Fruit fly (Drosophila melanogaster) whole organism, pupa: ENCODE data around the gene NetA.

Experiments used
- CG10348 ChIP-seq: fragments of 200-800 bp; sonication (Bioruptor generic); IDR thresholded peaks from 2 replicates; pipeline ENCODE4 v1.3.6; 2022; ENCODE audit warnings: missing biosample characterization, missing genetic modification characterization
- CG12605 ChIP-seq: fragments of 200-800 bp; sonication (Bioruptor generic); IDR thresholded peaks from 2 replicates; pipeline ENCODE4 v1.3.6; 2022; ENCODE audit warnings: missing biosample characterization, missing genetic modification characterization
- CG13204 ChIP-seq: fragments of 200-800 bp; sonication (Bioruptor generic); optimal IDR thresholded peaks from 2 replicates; lab custom pipeline; 2018; ENCODE audit warnings: missing biosample characterization, mild to moderate bottlenecking, missing genetic modification characterization, moderate library complexity
- CG14655 ChIP-seq: fragments of 200-800 bp; sonication (Bioruptor generic); optimal IDR thresholded peaks from 3 replicates; lab custom pipeline; 2017; ENCODE audit warnings: mild to moderate bottlenecking, missing biosample characterization, missing genetic modification reagents, missing genetic modification characterization
- CG15710 ChIP-seq: fragments of 200-800 bp; sonication (Bioruptor generic); optimal IDR thresholded peaks from 2 replicates; lab custom pipeline; 2018; ENCODE audit warnings: missing biosample characterization, mild to moderate bottlenecking, missing genetic modification characterization, moderate library complexity
- CG17806 ChIP-seq: fragments of 200-800 bp; sonication (Bioruptor generic); optimal IDR thresholded peaks from 2 replicates; lab custom pipeline; 2018; ENCODE audit warnings: missing biosample characterization, mild to moderate bottlenecking, missing genetic modification characterization, moderate library complexity
- CG32121 ChIP-seq: fragments of 200-800 bp; sonication (Bioruptor generic); IDR thresholded peaks from 2 replicates; pipeline ENCODE4 v1.3.6; 2022; ENCODE audit warnings: missing biosample characterization, missing genetic modification characterization
- CG34367 ChIP-seq: fragments of 200-800 bp; sonication (Bioruptor generic); optimal IDR thresholded peaks from 2 replicates; lab custom pipeline; 2018; ENCODE audit warnings: missing biosample characterization, mild to moderate bottlenecking, missing genetic modification characterization
- CG4496 ChIP-seq: fragments of 200-800 bp; sonication (Bioruptor generic); IDR thresholded peaks from 3 replicates; pipeline ENCODE4 v1.3.6; 2022; ENCODE audit warnings: missing biosample characterization, missing genetic modification characterization
- CG8159 ChIP-seq: fragments of 200-800 bp; sonication (Bioruptor generic); optimal IDR thresholded peaks from 3 replicates; lab custom pipeline; 2018; ENCODE audit warnings: missing biosample characterization, mild to moderate bottlenecking, missing genetic modification characterization, moderate library complexity
- CG8301 ChIP-seq: fragments of 200-800 bp; sonication (Bioruptor generic); optimal IDR thresholded peaks from 2 replicates; lab custom pipeline; 2018; ENCODE audit warnings: missing biosample characterization, mild to moderate bottlenecking, missing genetic modification characterization
- CG9948 ChIP-seq: fragments of 200-800 bp; sonication (Bioruptor generic); optimal IDR thresholded peaks from 2 replicates; lab custom pipeline; 2018; ENCODE audit warnings: missing biosample characterization, mild to moderate bottlenecking, missing genetic modification characterization, moderate library complexity
- D1 ChIP-seq: fragments of 200-800 bp; sonication (Bioruptor generic); optimal IDR thresholded peaks from 2 replicates; lab custom pipeline; 2018; ENCODE audit warnings: missing biosample characterization, mild to moderate bottlenecking, missing genetic modification characterization, moderate library complexity
- EcR ChIP-seq: fragments of 200-800 bp; sonication (Bioruptor generic); optimal IDR thresholded peaks from 3 replicates; lab custom pipeline; 2019; ENCODE audit warnings: missing biosample characterization, missing genetic modification characterization, mild to moderate bottlenecking, moderate library complexity, missing genetic modification reagents
- Ets98B ChIP-seq: fragments of 200-800 bp; sonication (Bioruptor generic); IDR thresholded peaks from 2 replicates; pipeline ENCODE4 v1.3.6; 2022; ENCODE audit warnings: missing biosample characterization, missing genetic modification characterization
- Pif1A ChIP-seq: fragments of 200-800 bp; sonication (Bioruptor generic); optimal IDR thresholded peaks from 3 replicates; lab custom pipeline; 2016; ENCODE audit warnings: missing biosample characterization, missing genetic modification characterization
- Pif1B ChIP-seq: fragments of 200-800 bp; sonication (Bioruptor generic); optimal IDR thresholded peaks from 3 replicates; lab custom pipeline; 2016; ENCODE audit warnings: missing biosample characterization, missing genetic modification characterization
- Snoo ChIP-seq: fragments of 200-800 bp; sonication (Bioruptor generic); optimal IDR thresholded peaks from 3 replicates; lab custom pipeline; 2017; ENCODE audit warnings: missing biosample characterization, mild to moderate bottlenecking, missing genetic modification characterization, inconsistent platforms
- fd96Ca ChIP-seq: fragments of 200-800 bp; sonication (Bioruptor generic); IDR thresholded peaks from 3 replicates; pipeline ENCODE4 v1.3.6; 2022; ENCODE audit warnings: missing biosample characterization, missing genetic modification characterization
- gl ChIP-seq: fragments of 200-800 bp; sonication (Bioruptor generic); optimal IDR thresholded peaks from 2 replicates; lab custom pipeline; 2018; ENCODE audit warnings: missing biosample characterization, mild to moderate bottlenecking, missing genetic modification characterization
- rn ChIP-seq: fragments of 200-800 bp; sonication (Bioruptor generic); IDR thresholded peaks from 2 replicates; pipeline ENCODE4 v1.3.6; 2022; ENCODE audit warnings: missing biosample characterization, missing genetic modification characterization

NetA gene

DNA sequence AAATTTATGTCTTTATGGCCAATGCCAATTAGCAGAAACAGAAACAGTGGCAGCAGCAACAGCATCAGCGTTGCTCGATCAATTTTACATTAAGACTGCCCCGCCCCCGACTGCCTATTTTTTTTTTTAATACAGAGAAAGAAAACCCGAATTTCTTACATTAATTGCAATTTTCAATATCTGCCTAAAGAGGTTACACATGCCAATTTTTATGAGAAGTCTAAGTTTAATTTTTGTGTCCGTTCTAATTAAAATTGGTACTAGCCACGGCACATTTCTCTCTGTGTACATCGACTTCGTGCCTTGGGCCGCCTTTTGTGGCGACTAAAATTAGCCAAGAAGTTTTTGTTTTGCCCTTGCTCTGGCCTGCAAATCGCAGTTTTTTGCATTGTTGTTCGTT is 46.9 kb downstream of the NetA start:
- TF ChIP-seq Snoo (tag; lab: Kevin White, UChicago), result no peak
- TF ChIP-seq gl, result no peak
- TF ChIP-seq Pif1A, result no peak
- no peak for TF ChIP-seq D1 (tag; lab: Kevin White, UChicago)
- peak; percentile 16 for TF ChIP-seq CG8301
- TF ChIP-seq CG14655 (GFP tag; lab: Kevin White, UChicago), result peak; percentile 41
- TF ChIP-seq CG8159 (tag; lab: Kevin White, UChicago), result peak; percentile 43
- no peak for TF ChIP-seq rn (GFP tag; lab: Robert Waterston, UW)
- TF ChIP-seq CG17806 (tag; lab: Kevin White, UChicago), result peak; percentile 7
- TF ChIP-seq fd96Ca (GFP tag; lab: Robert Waterston, UW), result peak; percentile 54; the same call in 1 of the 3 replicates
- TF ChIP-seq Ets98B (GFP tag; lab: Robert Waterston, UW), result peak; percentile 18; the same call in 1 of the 2 replicates
- TF ChIP-seq CG12605 (GFP tag; lab: Robert Waterston, UW), result no peak
- TF ChIP-seq CG4496 (GFP tag; lab: Robert Waterston, UW), result peak; percentile 58; the same call in 2 of the 3 replicates
- TF ChIP-seq EcR, result no peak
- TF ChIP-seq Pif1B, result no peak
- no peak for TF ChIP-seq CG13204 (GFP tag; lab: Kevin White, UChicago)
- peak; percentile 16 for TF ChIP-seq CG9948 (tag; lab: Kevin White, UChicago)
- TF ChIP-seq CG10348 (GFP tag; lab: Robert Waterston, UW), result no peak
- TF ChIP-seq CG34367 (tag; lab: Kevin White, UChicago), result no peak
- no peak for TF ChIP-seq CG32121
- peak; percentile 14 for TF ChIP-seq CG15710

dm6 chrX:14603600-14604182 is 50.0 kb downstream of the NetA start:
- TF ChIP-seq CG8159 (tag; lab: Kevin White, UChicago) (no peak), CG10348 (GFP tag; lab: Robert Waterston, UW) (no peak), D1 (tag; lab: Kevin White, UChicago) (no peak), Ets98B (GFP tag; lab: Robert Waterston, UW) (no peak), CG13204 (GFP tag; lab: Kevin White, UChicago) (no peak), Pif1A (no peak), CG12605 (GFP tag; lab: Robert Waterston, UW) (no peak), CG32121 (no peak), Snoo (tag; lab: Kevin White, UChicago) (no peak), rn (GFP tag; lab: Robert Waterston, UW) (no peak), CG9948 (tag; lab: Kevin White, UChicago) (no peak), CG34367 (tag; lab: Kevin White, UChicago) (no peak), CG17806 (tag; lab: Kevin White, UChicago) (no peak), EcR (no peak), CG8301 (no peak)

- TF ChIP-seq CG32121 (no peak), fd96Ca (GFP tag; lab: Robert Waterston, UW) (peak; percentile 56; the same call in 1 of the 3 replicates), Pif1A (no peak), CG4496 (GFP tag; lab: Robert Waterston, UW) (peak; percentile 58; the same call in 1 of the 3 replicates)
Observed at dm6 chrX:14602421-14602846, 51.3 kb downstream of the NetA start, which contains the start of gene sbm. TSS of gene sbm (minus strand) at chrX:14602580.

- no peak for TF ChIP-seq fd96Ca (GFP tag; lab: Robert Waterston, UW)
- no peak for TF ChIP-seq CG10348 (GFP tag; lab: Robert Waterston, UW)
- no peak for TF ChIP-seq CG4496 (GFP tag; lab: Robert Waterston, UW)
- TF ChIP-seq gl, result no peak
- no peak for TF ChIP-seq CG13204 (GFP tag; lab: Kevin White, UChicago)
- no peak for TF ChIP-seq rn (GFP tag; lab: Robert Waterston, UW)
- TF ChIP-seq CG12605 (GFP tag; lab: Robert Waterston, UW), result no peak
- no peak for TF ChIP-seq CG34367 (tag; lab: Kevin White, UChicago)
- TF ChIP-seq CG15710, result no peak
- no peak for TF ChIP-seq CG9948 (tag; lab: Kevin White, UChicago)
- no peak for TF ChIP-seq CG8159 (tag; lab: Kevin White, UChicago)
- TF ChIP-seq CG14655 (GFP tag; lab: Kevin White, UChicago), result no peak
- no peak for TF ChIP-seq Ets98B (GFP tag; lab: Robert Waterston, UW)
- no peak for TF ChIP-seq Pif1B
- TF ChIP-seq CG32121, result no peak
- no peak for TF ChIP-seq EcR
- TF ChIP-seq CG8301, result no peak
- no peak for TF ChIP-seq CG17806 (tag; lab: Kevin White, UChicago)
- no peak for TF ChIP-seq D1 (tag; lab: Kevin White, UChicago)
- TF ChIP-seq, all 21 proteins: peak for 0
Observed at dm6 chrX:14601922-14602321, 51.8 kb downstream of the NetA start.

DNA sequence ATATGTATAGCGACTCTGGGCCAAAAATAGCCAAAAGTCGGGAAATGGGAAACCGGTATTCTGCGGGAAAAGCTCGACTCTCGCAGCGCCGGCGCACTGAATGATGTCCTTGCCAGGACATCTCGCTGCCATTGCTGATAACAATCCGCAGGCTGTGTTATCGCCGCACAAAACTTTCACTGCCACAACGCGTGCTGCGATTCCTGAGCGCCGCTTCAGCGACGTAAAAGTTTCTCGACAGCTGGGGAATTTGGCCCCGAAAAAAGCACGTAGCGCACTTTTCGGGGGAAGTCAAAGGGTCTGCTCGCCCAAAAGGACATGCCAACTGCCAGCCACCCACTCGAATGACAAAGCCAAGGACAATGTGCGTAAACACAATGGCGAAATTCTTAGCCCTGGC is 54.3 kb downstream of the NetA start:
- TF ChIP-seq CG14655 (GFP tag; lab: Kevin White, UChicago) (no peak), rn (GFP tag; lab: Robert Waterston, UW) (no peak), Pif1A (no peak), fd96Ca (GFP tag; lab: Robert Waterston, UW) (no peak), Ets98B (GFP tag; lab: Robert Waterston, UW) (no peak), EcR (no peak), CG15710 (no peak), CG12605 (GFP tag; lab: Robert Waterston, UW) (no peak), CG9948 (tag; lab: Kevin White, UChicago) (no peak), CG32121 (no peak)
- TF ChIP-seq, all 21 proteins: peak for 0

- no peak for TF ChIP-seq CG10348 (GFP tag; lab: Robert Waterston, UW)
- TF ChIP-seq Ets98B (GFP tag; lab: Robert Waterston, UW), result no peak
- TF ChIP-seq CG8301, result no peak
- no peak for TF ChIP-seq CG34367 (tag; lab: Kevin White, UChicago)
- TF ChIP-seq CG15710, result no peak
- TF ChIP-seq CG14655 (GFP tag; lab: Kevin White, UChicago), result no peak
- no peak for TF ChIP-seq D1 (tag; lab: Kevin White, UChicago)
- TF ChIP-seq CG8159 (tag; lab: Kevin White, UChicago), result no peak
Observed at dm6 chrX:14598706-14599105, 55.0 kb downstream of the NetA start.
